Fruit fly (Drosophila melanogaster) whole organism, embryonic: ENCODE measurements around the gene eys.
A peak's percentile ranks its signal among the peaks of the same experiment; 100 is the strongest.

Experiments
- ATbp ChIP-seq: fragments of 200-800 bp; sonication (Bioruptor generic); optimal IDR thresholded peaks from 2 replicates; lab custom pipeline; 2017; ENCODE audit warnings: missing biosample characterization, mild to moderate bottlenecking, missing genetic modification characterization, missing genetic modification reagents
- CG11398 ChIP-seq: fragments of 200-800 bp; sonication (Bioruptor generic); optimal IDR thresholded peaks from 2 replicates; lab custom pipeline; 2016; ENCODE audit warnings: missing biosample characterization, missing genetic modification characterization
- CG11504 ChIP-seq: fragments of 200-800 bp; sonication (Bioruptor generic); optimal IDR thresholded peaks from 3 replicates; lab custom pipeline; 2019; ENCODE audit warnings: missing biosample characterization, mild to moderate bottlenecking, missing genetic modification characterization, moderate library complexity
- CG15269 ChIP-seq: fragments of 200-800 bp; sonication (Bioruptor generic); optimal IDR thresholded peaks from 2 replicates; lab custom pipeline; 2018; ENCODE audit warnings: missing biosample characterization, mild to moderate bottlenecking, missing genetic modification characterization, moderate library complexity
- CG1529 ChIP-seq: fragments of 200-800 bp; sonication (Bioruptor generic); optimal IDR thresholded peaks from 3 replicates; lab custom pipeline; 2018; ENCODE audit warnings: missing biosample characterization, missing genetic modification characterization
- CG17359 ChIP-seq: fragments of 200-800 bp; sonication (Bioruptor generic); optimal IDR thresholded peaks from 3 replicates; lab custom pipeline; 2018; ENCODE audit warnings: missing biosample characterization, mild to moderate bottlenecking, missing genetic modification characterization, moderate library complexity
- CG18599 ChIP-seq: fragments of 200-800 bp; sonication (Bioruptor generic); optimal IDR thresholded peaks from 3 replicates; lab custom pipeline; 2017; ENCODE audit warnings: missing biosample characterization, missing genetic modification characterization, mild to moderate bottlenecking, moderate library complexity, missing genetic modification reagents
- CG2120 ChIP-seq: fragments of 200-800 bp; sonication (Bioruptor generic); optimal IDR thresholded peaks from 3 replicates; lab custom pipeline; 2016; ENCODE audit warnings: missing biosample characterization, missing genetic modification characterization
- CG2678 ChIP-seq: fragments of 200-800 bp; sonication (Bioruptor generic); optimal IDR thresholded peaks from 3 replicates; lab custom pipeline; 2019; ENCODE audit warnings: missing biosample characterization, mild to moderate bottlenecking, missing genetic modification characterization, moderate library complexity
- CG31224 ChIP-seq: fragments of 200-800 bp; sonication (Bioruptor generic); IDR thresholded peaks from 2 replicates; pipeline ENCODE4 v1.3.6; 2022; ENCODE audit warnings: missing biosample characterization, missing genetic modification characterization
- CG6654 ChIP-seq: fragments of 200-800 bp; sonication (Bioruptor generic); optimal IDR thresholded peaks from 2 replicates; lab custom pipeline; 2017; ENCODE audit warnings: missing biosample characterization, mild to moderate bottlenecking, missing genetic modification characterization
- CG6689 ChIP-seq: fragments of 200-800 bp; sonication (Bioruptor generic); IDR thresholded peaks from 2 replicates; pipeline ENCODE4 v1.3.6; 2022; ENCODE audit warnings: missing biosample characterization, missing genetic modification characterization
- CG7372 ChIP-seq: fragments of 200-800 bp; sonication (Bioruptor generic); IDR thresholded peaks from 2 replicates; pipeline ENCODE4 v1.3.6; 2022; ENCODE audit warnings: missing biosample characterization, missing genetic modification characterization
- CG7556 ChIP-seq: fragments of 200-800 bp; sonication (Bioruptor generic); optimal IDR thresholded peaks from 2 replicates; lab custom pipeline; 2017; ENCODE audit warnings: missing biosample characterization, mild to moderate bottlenecking, missing genetic modification characterization
- CG7786 ChIP-seq: fragments of 200-800 bp; sonication (Bioruptor generic); optimal IDR thresholded peaks from 2 replicates; lab custom pipeline; 2016; ENCODE audit warnings: missing biosample characterization, missing genetic modification characterization
- CG7839 ChIP-seq: fragments of 200-800 bp; sonication (Bioruptor generic); optimal IDR thresholded peaks from 3 replicates; lab custom pipeline; 2018; ENCODE audit warnings: missing biosample characterization, mild to moderate bottlenecking, missing genetic modification characterization, moderate library complexity
- CG9215 ChIP-seq: fragments of 200-800 bp; sonication (Bioruptor generic); IDR thresholded peaks from 2 replicates; pipeline ENCODE4 v1.3.6; 2022; ENCODE audit warnings: missing biosample characterization, missing genetic modification characterization
- Deaf1 ChIP-seq: fragments of 200-800 bp; optimal IDR thresholded peaks from 3 replicates; lab custom pipeline; 2019; ENCODE audit warnings: missing biosample characterization, mild to moderate bottlenecking, missing genetic modification characterization, moderate library complexity
- Dll ChIP-seq: fragments of 200-800 bp; sonication (Bioruptor generic); IDR thresholded peaks from 4 replicates; pipeline ENCODE4 v1.3.6; 2022; ENCODE audit warnings: missing biosample characterization, missing genetic modification characterization; ENCODE audit not compliant: partially characterized antibody
- Fer2 ChIP-seq: fragments of 200-800 bp; sonication (Bioruptor generic); optimal IDR thresholded peaks from 2 replicates; lab custom pipeline; 2018; ENCODE audit warnings: missing biosample characterization, mild to moderate bottlenecking, missing genetic modification characterization, moderate library complexity
- Lim3 ChIP-seq: fragments of 200-800 bp; sonication (Bioruptor generic); IDR thresholded peaks from 2 replicates; pipeline ENCODE4 v1.3.6; 2022; ENCODE audit warnings: missing biosample characterization, missing genetic modification characterization
- NFAT ChIP-seq: fragments of 200-800 bp; sonication (Bioruptor generic); IDR thresholded peaks from 2 replicates; pipeline ENCODE4 v1.3.6; 2022; ENCODE audit warnings: missing biosample characterization, missing genetic modification characterization
- Nf-YB ChIP-seq: fragments of 200-800 bp; sonication (Bioruptor generic); optimal IDR thresholded peaks from 3 replicates; lab custom pipeline; 2019; ENCODE audit warnings: missing biosample characterization, mild to moderate bottlenecking, missing genetic modification characterization, moderate library complexity
- Nf-YC ChIP-seq: fragments of 200-800 bp; optimal IDR thresholded peaks from 3 replicates; lab custom pipeline; 2019; ENCODE audit warnings: missing biosample characterization, mild to moderate bottlenecking, missing genetic modification characterization, moderate library complexity
- PHDP ChIP-seq: fragments of 200-800 bp; sonication (Bioruptor generic); optimal IDR thresholded peaks from 3 replicates; lab custom pipeline; 2018; ENCODE audit warnings: missing biosample characterization, mild to moderate bottlenecking, missing genetic modification characterization, moderate library complexity
- Rfx ChIP-seq: fragments of 200-800 bp; sonication (Bioruptor generic); IDR thresholded peaks from 2 replicates; pipeline ENCODE4 v1.3.6; 2022; ENCODE audit warnings: missing biosample characterization, missing genetic modification characterization
- Sox102F ChIP-seq: fragments of 200-800 bp; sonication (Bioruptor generic); optimal IDR thresholded peaks from 2 replicates; lab custom pipeline; 2018; ENCODE audit warnings: missing biosample characterization, mild to moderate bottlenecking, missing genetic modification characterization, moderate library complexity
- Sry-β ChIP-seq: fragments of 200-800 bp; sonication (Bioruptor generic); optimal IDR thresholded peaks from 2 replicates; lab custom pipeline; 2018; ENCODE audit warnings: missing biosample characterization, mild to moderate bottlenecking, missing genetic modification characterization, moderate library complexity
- amos ChIP-seq: fragments of 200-800 bp; sonication (Bioruptor generic); IDR thresholded peaks from 2 replicates; pipeline ENCODE4 v1.3.6; 2022; ENCODE audit warnings: missing biosample characterization, missing genetic modification characterization; ENCODE audit not compliant: partially characterized antibody
- ase ChIP-seq: fragments of 200-800 bp; sonication (Bioruptor generic); IDR thresholded peaks from 3 replicates; pipeline ENCODE4 v1.3.6; 2022; ENCODE audit warnings: missing biosample characterization, missing genetic modification characterization
- ash1 ChIP-seq: fragments of 200-800 bp; sonication (Bioruptor generic); optimal IDR thresholded peaks from 2 replicates; lab custom pipeline; 2018; ENCODE audit warnings: missing biosample characterization, mild to moderate bottlenecking, missing genetic modification characterization
- chm ChIP-seq: fragments of 200-800 bp; sonication (Bioruptor generic); IDR thresholded peaks from 2 replicates; pipeline ENCODE4 v1.3.6; 2022; ENCODE audit warnings: missing biosample characterization, missing genetic modification characterization
- dmrt99B ChIP-seq: fragments of 200-800 bp; sonication (Bioruptor generic); optimal IDR thresholded peaks from 2 replicates; lab custom pipeline; 2018; ENCODE audit warnings: missing biosample characterization, mild to moderate bottlenecking, missing genetic modification characterization, moderate library complexity
- gcm ChIP-seq: fragments of 200-800 bp; sonication (Bioruptor generic); optimal IDR thresholded peaks from 2 replicates; lab custom pipeline; 2019; ENCODE audit warnings: missing biosample characterization, mild to moderate bottlenecking, missing genetic modification characterization, moderate library complexity
- gcm2 ChIP-seq: fragments of 200-800 bp; sonication (Bioruptor generic); optimal IDR thresholded peaks from 2 replicates; lab custom pipeline; 2016; ENCODE audit warnings: missing biosample characterization, missing genetic modification characterization
- gem ChIP-seq: fragments of 200-800 bp; sonication (Bioruptor generic); optimal IDR thresholded peaks from 2 replicates; lab custom pipeline; 2019; ENCODE audit warnings: missing biosample characterization, mild to moderate bottlenecking, missing genetic modification characterization, moderate library complexity
- gt ChIP-seq: fragments of 200-800 bp; sonication (Bioruptor generic); IDR thresholded peaks from 2 replicates; pipeline ENCODE4 v1.3.6; 2022; ENCODE audit warnings: missing biosample characterization, missing genetic modification characterization
- jigr1 ChIP-seq: fragments of 200-800 bp; sonication (Bioruptor generic); IDR thresholded peaks from 3 replicates; pipeline ENCODE4 v1.3.6; 2022; ENCODE audit warnings: missing biosample characterization, missing genetic modification characterization
- lab ChIP-seq: fragments of 200-800 bp; sonication (Bioruptor generic); optimal IDR thresholded peaks from 3 replicates; lab custom pipeline; 2017; ENCODE audit warnings: missing biosample characterization, missing genetic modification characterization, mild to moderate bottlenecking, moderate library complexity, missing genetic modification reagents
- mld ChIP-seq: fragments of 200-800 bp; sonication (Bioruptor generic); IDR thresholded peaks from 3 replicates; pipeline ENCODE4 v1.3.6; 2022; ENCODE audit warnings: missing biosample characterization, missing genetic modification characterization; ENCODE audit not compliant: partially characterized antibody
- pzg ChIP-seq: fragments of 200-800 bp; sonication (Bioruptor generic); optimal IDR thresholded peaks from 3 replicates; lab custom pipeline; 2018; ENCODE audit warnings: missing biosample characterization, mild to moderate bottlenecking, missing genetic modification characterization, moderate library complexity
- sens ChIP-seq: fragments of 200-800 bp; sonication (Bioruptor generic); peaks from one replicate; lab custom pipeline; 2016; ENCODE audit warnings: missing biosample characterization, missing genetic modification characterization
- sens-2 ChIP-seq: fragments of 200-800 bp; sonication (Bioruptor generic); IDR thresholded peaks from 2 replicates; pipeline ENCODE4 v1.3.6; 2022; ENCODE audit warnings: missing biosample characterization, missing genetic modification characterization
- stc ChIP-seq: fragments of 200-800 bp; sonication (Bioruptor generic); IDR thresholded peaks from 2 replicates; pipeline ENCODE4 v1.3.6; 2022; ENCODE audit warnings: missing biosample characterization, missing genetic modification characterization
- tx ChIP-seq: fragments of 200-800 bp; sonication (Bioruptor generic); optimal IDR thresholded peaks from 2 replicates; lab custom pipeline; 2016; ENCODE audit warnings: missing biosample characterization, missing genetic modification characterization
- vfl ChIP-seq: fragments of 200-800 bp; sonication (Bioruptor generic); optimal IDR thresholded peaks from 2 replicates; lab custom pipeline; 2016; ENCODE audit warnings: missing biosample characterization, missing genetic modification characterization
- vvl ChIP-seq: fragments of 200-800 bp; sonication (Bioruptor generic); IDR thresholded peaks from 2 replicates; pipeline ENCODE4 v1.3.6; 2022; ENCODE audit warnings: missing biosample characterization, missing genetic modification characterization
- wek ChIP-seq: fragments of 200-800 bp; sonication (Bioruptor generic); optimal IDR thresholded peaks from 3 replicates; lab custom pipeline; 2018; ENCODE audit warnings: missing biosample characterization, mild to moderate bottlenecking, missing genetic modification characterization, moderate library complexity

The eys gene

DNA sequence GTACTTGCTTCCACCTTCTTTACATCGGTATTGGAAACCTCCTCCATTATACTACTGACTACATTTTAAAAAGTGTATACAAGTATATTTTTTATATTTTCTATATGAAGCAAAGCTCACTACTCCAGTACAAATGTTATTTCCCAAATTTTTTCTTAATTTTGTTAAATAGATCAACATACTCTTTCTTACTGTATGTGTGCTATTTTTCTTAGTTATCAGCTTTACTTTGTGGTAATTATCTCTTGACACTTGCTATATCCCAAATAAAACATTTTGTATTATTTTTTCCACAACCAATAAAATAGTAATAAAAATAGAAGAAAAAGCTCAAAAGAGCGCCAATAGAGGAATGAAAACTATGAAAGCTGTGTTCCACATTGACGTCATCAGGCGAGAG lies 79.1 kb downstream of the eys start, which contains the start of gene CG43750:
TSS of gene CG43750 (minus strand) at position 101 of the 400 bp plus-strand sequence.
- TF ChIP-seq gcm (GFP tag; lab: Kevin White, UChicago) (no peak), Dll (GFP tag; lab: Robert Waterston, UW) (no peak), pzg (GFP tag; lab: Kevin White, UChicago) (no peak), CG11398 (GFP tag; lab: Kevin White, UChicago) (no peak), ash1 (GFP tag; lab: Kevin White, UChicago) (no peak), jigr1 (GFP tag; lab: Robert Waterston, UW) (no peak), mld (no peak), CG1529 (GFP tag; lab: Kevin White, UChicago) (no peak), Rfx (no peak), Sry-β (GFP tag; lab: Kevin White, UChicago) (no peak), gt (GFP tag; lab: Robert Waterston, UW) (no peak), vfl (no peak), CG2120 (GFP tag; lab: Kevin White, UChicago) (no peak), Fer2 (tag; lab: Kevin White, UChicago) (no peak), CG11504 (tag; lab: Kevin White, UChicago) (no peak)
- TF ChIP-seq, all 482 proteins: peak for 0

DNA sequence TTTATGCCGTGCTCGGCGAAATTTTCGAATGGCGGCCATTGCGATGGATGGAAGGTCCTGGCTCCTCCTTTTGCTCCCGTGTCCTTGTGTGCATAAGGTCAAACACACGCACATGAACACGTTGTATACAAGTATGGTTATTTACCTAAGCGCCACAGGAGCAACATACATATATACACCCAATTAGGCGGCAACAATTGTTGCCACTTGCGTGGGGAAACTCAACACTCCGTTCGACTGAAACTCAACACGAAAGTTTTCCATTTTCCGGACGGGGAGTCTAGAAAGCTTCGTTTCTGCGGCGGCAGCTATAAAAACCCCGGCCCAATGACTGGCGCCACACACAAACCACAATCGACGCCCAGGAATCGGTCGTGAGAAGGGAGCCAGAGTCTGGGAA lies 79.8 kb downstream of the eys start, which contains the start of gene CG46448:
TSS of gene CG46448 (plus strand) at position 340 of the 400 bp plus-strand sequence.
- TF ChIP-seq CG6654 (no peak), Nf-YC (peak; percentile 87), Deaf1 (tag; lab: Kevin White, UChicago) (peak; percentile 12), Nf-YB (GFP tag; lab: Kevin White, UChicago) (peak; percentile 78), CG7786 (GFP tag; lab: Kevin White, UChicago) (no peak), Lim3 (0 out of 2 replicates have a peak, but pooled peaks have one; percentile 7), lab (GFP tag; lab: Kevin White, UChicago) (peak; percentile 16)

DNA sequence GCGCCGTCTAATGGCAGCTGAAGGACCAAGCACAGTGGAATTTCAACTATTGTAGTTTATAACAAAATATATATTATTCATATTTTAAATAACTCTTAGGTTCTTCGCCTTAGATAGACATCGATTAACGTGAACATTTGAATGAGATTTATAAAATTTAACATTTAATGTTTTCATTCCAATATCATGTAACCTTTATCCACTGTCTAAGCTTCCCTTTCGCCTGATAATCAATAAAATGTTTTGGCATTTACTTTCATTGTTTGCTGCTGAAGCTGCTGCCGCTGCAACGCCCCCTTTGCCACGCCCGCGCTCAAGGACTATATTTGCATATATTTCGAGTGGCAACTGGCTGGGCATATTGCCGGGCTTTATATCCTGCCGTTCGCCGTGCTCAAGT lies 83.4 kb downstream of the eys start:
- TF ChIP-seq CG6689 (GFP tag; lab: Robert Waterston, UW) = 0 out of 2 replicates have a peak, but pooled peaks have one; percentile 14
- no peak for TF ChIP-seq amos (GFP tag; lab: Robert Waterston, UW)
- no peak for TF ChIP-seq Rfx
- peak; percentile 6 for TF ChIP-seq sens (GFP tag; lab: Kevin White, UChicago)
- peak; percentile 7 for TF ChIP-seq CG17359
- peak; percentile 3 for TF ChIP-seq ATbp
- TF ChIP-seq CG9215 (GFP tag; lab: Robert Waterston, UW) = no peak
- TF ChIP-seq dmrt99B (tag; lab: Kevin White, UChicago) = peak; percentile 38
- peak; percentile 8 for TF ChIP-seq CG7839 (tag; lab: Kevin White, UChicago)
- TF ChIP-seq wek = no peak
- peak; percentile 4 for TF ChIP-seq PHDP (tag; lab: Kevin White, UChicago)
- no peak for TF ChIP-seq stc (GFP tag; lab: Robert Waterston, UW)
- no peak for TF ChIP-seq tx
- peak; percentile 27; the same call in 1 of the 2 replicates for TF ChIP-seq vvl (GFP tag; lab: Robert Waterston, UW)
- TF ChIP-seq CG7556 (GFP tag; lab: Kevin White, UChicago) = peak; percentile 16
- no peak for TF ChIP-seq chm
- no peak for TF ChIP-seq gcm2
- TF ChIP-seq CG11504 (tag; lab: Kevin White, UChicago) = peak; percentile 40
- TF ChIP-seq CG31224 (GFP tag; lab: Robert Waterston, UW) = no peak
- TF ChIP-seq CG18599 = peak; percentile 48
- TF ChIP-seq gem = peak; percentile 40
- TF ChIP-seq CG15269 (tag; lab: Kevin White, UChicago) = peak; percentile 3
- TF ChIP-seq ase = no peak
- no peak for TF ChIP-seq sens-2 (GFP tag; lab: Robert Waterston, UW)
- peak; percentile 36 for TF ChIP-seq CG2678
- peak; percentile 35 for TF ChIP-seq lab (GFP tag; lab: Kevin White, UChicago)
- no peak for TF ChIP-seq NFAT (GFP tag; lab: Robert Waterston, UW)
- no peak for TF ChIP-seq CG7372 (GFP tag; lab: Robert Waterston, UW)
- TF ChIP-seq Sox102F (GFP tag; lab: Kevin White, UChicago) = peak; percentile 37
